Fruit fly (Drosophila melanogaster) whole organism, embryonic: Measurements from ENCODE around the gene ab.

ENCODE experiments used
- BtbVII ChIP-seq: fragments of 200-800 bp; sonication (Bioruptor generic); optimal IDR thresholded peaks from 3 replicates; lab custom pipeline; 2017; ENCODE audit warnings: missing biosample characterization, mild to moderate bottlenecking, missing genetic modification characterization
- CG10209 ChIP-seq: fragments of 200-800 bp; sonication (Bioruptor generic); optimal IDR thresholded peaks from 3 replicates; lab custom pipeline; 2017; ENCODE audit warnings: missing biosample characterization, mild to moderate bottlenecking, missing genetic modification characterization, missing genetic modification reagents
- CG10267 ChIP-seq: fragments of 200-800 bp; sonication (Bioruptor generic); optimal IDR thresholded peaks from 2 replicates; lab custom pipeline; 2018; ENCODE audit warnings: missing biosample characterization, mild to moderate bottlenecking, missing genetic modification characterization, moderate library complexity
- CG11560 ChIP-seq: fragments of 200-800 bp; sonication (Bioruptor generic); IDR thresholded peaks from 3 replicates; pipeline ENCODE4 v1.3.6; 2022; ENCODE audit warnings: missing biosample characterization, missing genetic modification characterization
- CG13624 ChIP-seq: fragments of 200-800 bp; sonication (Bioruptor generic); optimal IDR thresholded peaks from 2 replicates; lab custom pipeline; 2016; ENCODE audit warnings: missing biosample characterization, missing genetic modification characterization
- CG14441 ChIP-seq: fragments of 200-800 bp; sonication (Bioruptor generic); IDR thresholded peaks from 2 replicates; pipeline ENCODE4 v1.3.6; 2022; ENCODE audit warnings: missing biosample characterization, missing genetic modification characterization
- CG14667 ChIP-seq: fragments of 200-800 bp; sonication (Bioruptor generic); IDR thresholded peaks from 2 replicates; pipeline ENCODE4 v1.3.6; 2022; ENCODE audit warnings: missing biosample characterization, missing genetic modification characterization
- CG14860 ChIP-seq: fragments of 200-800 bp; sonication (Bioruptor generic); IDR thresholded peaks from 3 replicates; pipeline ENCODE4 v1.3.6; 2022; ENCODE audit warnings: missing biosample characterization, missing genetic modification characterization; ENCODE audit not compliant: partially characterized antibody
- CG15479 ChIP-seq: fragments of 200-800 bp; sonication (Bioruptor generic); optimal IDR thresholded peaks from 3 replicates; lab custom pipeline; 2019; ENCODE audit warnings: missing biosample characterization, mild to moderate bottlenecking, missing genetic modification characterization, moderate library complexity
- CG1602 ChIP-seq: fragments of 200-800 bp; sonication (Bioruptor generic); optimal IDR thresholded peaks from 3 replicates; lab custom pipeline; 2016; ENCODE audit warnings: missing biosample characterization, missing genetic modification characterization
- CG1647 ChIP-seq: fragments of 200-800 bp; sonication (Bioruptor generic); optimal IDR thresholded peaks from 3 replicates; lab custom pipeline; 2016; ENCODE audit warnings: missing biosample characterization, missing genetic modification characterization
- CG16813 ChIP-seq: fragments of 200-800 bp; sonication (Bioruptor generic); IDR thresholded peaks from 3 replicates; pipeline ENCODE4 v1.3.6; 2022; ENCODE audit warnings: missing biosample characterization, missing genetic modification characterization; ENCODE audit not compliant: partially characterized antibody
- CG16815 ChIP-seq: fragments of 200-800 bp; sonication (Bioruptor generic); optimal IDR thresholded peaks from 3 replicates; lab custom pipeline; 2017; ENCODE audit warnings: missing biosample characterization, mild to moderate bottlenecking, missing genetic modification characterization
- CG17359 ChIP-seq: fragments of 200-800 bp; sonication (Bioruptor generic); optimal IDR thresholded peaks from 3 replicates; lab custom pipeline; 2018; ENCODE audit warnings: missing biosample characterization, mild to moderate bottlenecking, missing genetic modification characterization, moderate library complexity
- CG17385 ChIP-seq: fragments of 200-800 bp; sonication (Bioruptor generic); optimal IDR thresholded peaks from 3 replicates; lab custom pipeline; 2018; ENCODE audit warnings: missing biosample characterization, mild to moderate bottlenecking, missing genetic modification characterization
- CG7372 ChIP-seq: fragments of 200-800 bp; sonication (Bioruptor generic); IDR thresholded peaks from 2 replicates; pipeline ENCODE4 v1.3.6; 2022; ENCODE audit warnings: missing biosample characterization, missing genetic modification characterization
- CG7786 ChIP-seq: fragments of 200-800 bp; sonication (Bioruptor generic); optimal IDR thresholded peaks from 2 replicates; lab custom pipeline; 2016; ENCODE audit warnings: missing biosample characterization, missing genetic modification characterization
- CG7839 ChIP-seq: fragments of 200-800 bp; sonication (Bioruptor generic); optimal IDR thresholded peaks from 3 replicates; lab custom pipeline; 2018; ENCODE audit warnings: missing biosample characterization, mild to moderate bottlenecking, missing genetic modification characterization, moderate library complexity
- ERR ChIP-seq: fragments of 200-800 bp; sonication (Bioruptor generic); optimal IDR thresholded peaks from 2 replicates; lab custom pipeline; 2016; ENCODE audit warnings: missing biosample characterization, missing genetic modification characterization
- Ets97D ChIP-seq: fragments of 200-800 bp; sonication (Bioruptor generic); optimal IDR thresholded peaks from 3 replicates; lab custom pipeline; 2016; ENCODE audit warnings: missing biosample characterization, missing genetic modification characterization
- Hr51 ChIP-seq, 2 experiments: fragments of 200-800 bp; sonication (Bioruptor generic); optimal IDR thresholded peaks; 2 replicates in 1 of 2; 3 replicates in 1 of 2; lab custom pipeline; 2016 to 2018; ENCODE audit warnings: missing biosample characterization in 2 of 2, missing genetic modification characterization in 2 of 2, mild to moderate bottlenecking in 1 of 2, moderate library complexity in 1 of 2
- Nf-YB ChIP-seq: fragments of 200-800 bp; sonication (Bioruptor generic); optimal IDR thresholded peaks from 3 replicates; lab custom pipeline; 2019; ENCODE audit warnings: missing biosample characterization, mild to moderate bottlenecking, missing genetic modification characterization, moderate library complexity
- Nf-YC ChIP-seq: fragments of 200-800 bp; optimal IDR thresholded peaks from 3 replicates; lab custom pipeline; 2019; ENCODE audit warnings: missing biosample characterization, mild to moderate bottlenecking, missing genetic modification characterization, moderate library complexity
- aop ChIP-seq: fragments of 200-800 bp; sonication (Bioruptor generic); IDR thresholded peaks from 2 replicates; pipeline ENCODE4 v1.3.6; 2022; ENCODE audit warnings: missing biosample characterization, missing genetic modification characterization
- ash1 ChIP-seq: fragments of 200-800 bp; sonication (Bioruptor generic); optimal IDR thresholded peaks from 2 replicates; lab custom pipeline; 2018; ENCODE audit warnings: missing biosample characterization, mild to moderate bottlenecking, missing genetic modification characterization
- bab2 ChIP-seq: fragments of 200-800 bp; sonication (Bioruptor generic); optimal IDR thresholded peaks from 2 replicates; lab custom pipeline; 2016; ENCODE audit warnings: missing biosample characterization, missing genetic modification characterization
- cg ChIP-seq: fragments of 200-800 bp; sonication (Bioruptor generic); optimal IDR thresholded peaks from 3 replicates; lab custom pipeline; 2019; ENCODE audit warnings: missing biosample characterization, mild to moderate bottlenecking, missing genetic modification characterization, moderate library complexity
- chinmo ChIP-seq: fragments of 200-800 bp; sonication (Bioruptor generic); IDR thresholded peaks from 4 replicates; pipeline ENCODE4 v1.3.6; 2022; ENCODE audit warnings: missing biosample characterization, missing genetic modification characterization; ENCODE audit not compliant: partially characterized antibody
- ci ChIP-seq: fragments of 200-800 bp; sonication (Bioruptor generic); IDR thresholded peaks from 3 replicates; pipeline ENCODE4 v1.3.6; 2022; ENCODE audit warnings: missing biosample characterization, missing genetic modification characterization
- corto ChIP-seq: fragments of 200-800 bp; sonication (Bioruptor generic); optimal IDR thresholded peaks from 2 replicates; lab custom pipeline; 2016; ENCODE audit warnings: missing biosample characterization, mild to moderate bottlenecking, missing genetic modification characterization, moderate library complexity
- da ChIP-seq: fragments of 200-800 bp; sonication (Bioruptor generic); optimal IDR thresholded peaks from 2 replicates; lab custom pipeline; 2016; ENCODE audit warnings: missing biosample characterization, missing genetic modification characterization
- disco-r ChIP-seq: fragments of 200-800 bp; sonication (Bioruptor generic); optimal IDR thresholded peaks from 2 replicates; lab custom pipeline; 2016; ENCODE audit warnings: missing biosample characterization, missing genetic modification characterization
- dpn ChIP-seq, 2 experiments: fragments of 200-800 bp; sonication (Bioruptor generic); optimal IDR thresholded peaks; 3 replicates each; lab custom pipeline; 2016; ENCODE audit warnings: missing biosample characterization in 2 of 2, missing genetic modification characterization in 2 of 2
- gem ChIP-seq: fragments of 200-800 bp; sonication (Bioruptor generic); optimal IDR thresholded peaks from 2 replicates; lab custom pipeline; 2019; ENCODE audit warnings: missing biosample characterization, mild to moderate bottlenecking, missing genetic modification characterization, moderate library complexity
- gsb-n ChIP-seq: fragments of 200-800 bp; sonication (Bioruptor generic); optimal IDR thresholded peaks from 3 replicates; lab custom pipeline; 2018; ENCODE audit warnings: missing biosample characterization, mild to moderate bottlenecking, missing genetic modification characterization
- hth ChIP-seq: fragments of >200 bp; optimal IDR thresholded peaks from 2 replicates; lab custom pipeline; 2017; ENCODE audit warnings: inconsistent platforms
- insv ChIP-seq, 2 experiments: fragments of 200-800 bp; sonication (Bioruptor generic); optimal IDR thresholded peaks; 3 replicates each; lab custom pipeline; 2016 to 2018; ENCODE audit warnings: missing biosample characterization in 2 of 2, missing genetic modification characterization in 2 of 2
- lmd ChIP-seq: fragments of 200-800 bp; sonication (Bioruptor generic); IDR thresholded peaks from 2 replicates; pipeline ENCODE4 v1.3.6; 2022; ENCODE audit warnings: missing biosample characterization, missing genetic modification characterization
- odd ChIP-seq: fragments of 200-800 bp; sonication (Bioruptor generic); optimal IDR thresholded peaks from 2 replicates; lab custom pipeline; 2017; ENCODE audit warnings: missing biosample characterization, mild to moderate bottlenecking, missing genetic modification characterization
- onecut ChIP-seq: fragments of 200-800 bp; sonication (Bioruptor generic); IDR thresholded peaks from 2 replicates; pipeline ENCODE4 v1.3.6; 2022; ENCODE audit warnings: missing biosample characterization, missing genetic modification characterization
- pb ChIP-seq: fragments of 200-800 bp; sonication (Bioruptor generic); optimal IDR thresholded peaks from 3 replicates; lab custom pipeline; 2016; ENCODE audit warnings: missing biosample characterization, missing genetic modification characterization
- pho ChIP-seq: fragments of 200-800 bp; sonication (Bioruptor generic); optimal IDR thresholded peaks from 2 replicates; lab custom pipeline; 2016; ENCODE audit warnings: missing biosample characterization, missing genetic modification characterization
- ro ChIP-seq: fragments of 200-800 bp; sonication (Bioruptor generic); IDR thresholded peaks from 2 replicates; pipeline ENCODE4 v1.3.6; 2022; ENCODE audit warnings: missing biosample characterization, missing genetic modification characterization
- sc ChIP-seq, 3 experiments: fragments of >200 bp in 2 of 3; fragments of 200-800 bp in 1 of 3; sonication (Bioruptor generic) in 1 of 3; optimal IDR thresholded peaks; 2 replicates in 2 of 3; 3 replicates in 1 of 3; lab custom pipeline; 2017; ENCODE audit warnings: mild to moderate bottlenecking in 1 of 3, missing biosample characterization in 1 of 3, missing genetic modification characterization in 1 of 3, missing genetic modification reagents in 1 of 3
- scrt ChIP-seq: fragments of 200-800 bp; sonication (Bioruptor generic); optimal IDR thresholded peaks from 2 replicates; lab custom pipeline; 2018; ENCODE audit warnings: missing biosample characterization, mild to moderate bottlenecking, missing genetic modification characterization, moderate library complexity
- shn ChIP-seq: fragments of 200-800 bp; sonication (Bioruptor generic); optimal IDR thresholded peaks from 3 replicates; lab custom pipeline; 2016; ENCODE audit warnings: missing biosample characterization, missing genetic modification characterization
- slbo ChIP-seq: fragments of 200-800 bp; sonication (Bioruptor generic); IDR thresholded peaks from 2 replicates; pipeline ENCODE4 v1.3.6; 2022; ENCODE audit warnings: missing biosample characterization, missing genetic modification characterization
- unc-4 ChIP-seq: fragments of 200-800 bp; sonication (Bioruptor generic); IDR thresholded peaks from 2 replicates; pipeline ENCODE4 v1.3.6; 2022; ENCODE audit warnings: missing biosample characterization, missing genetic modification characterization; ENCODE audit not compliant: partially characterized antibody
- wor ChIP-seq: fragments of 200-800 bp; sonication (Bioruptor generic); IDR thresholded peaks from 2 replicates; pipeline ENCODE4 v1.3.6; 2022; ENCODE audit warnings: missing biosample characterization, missing genetic modification characterization

The ab gene

DNA sequence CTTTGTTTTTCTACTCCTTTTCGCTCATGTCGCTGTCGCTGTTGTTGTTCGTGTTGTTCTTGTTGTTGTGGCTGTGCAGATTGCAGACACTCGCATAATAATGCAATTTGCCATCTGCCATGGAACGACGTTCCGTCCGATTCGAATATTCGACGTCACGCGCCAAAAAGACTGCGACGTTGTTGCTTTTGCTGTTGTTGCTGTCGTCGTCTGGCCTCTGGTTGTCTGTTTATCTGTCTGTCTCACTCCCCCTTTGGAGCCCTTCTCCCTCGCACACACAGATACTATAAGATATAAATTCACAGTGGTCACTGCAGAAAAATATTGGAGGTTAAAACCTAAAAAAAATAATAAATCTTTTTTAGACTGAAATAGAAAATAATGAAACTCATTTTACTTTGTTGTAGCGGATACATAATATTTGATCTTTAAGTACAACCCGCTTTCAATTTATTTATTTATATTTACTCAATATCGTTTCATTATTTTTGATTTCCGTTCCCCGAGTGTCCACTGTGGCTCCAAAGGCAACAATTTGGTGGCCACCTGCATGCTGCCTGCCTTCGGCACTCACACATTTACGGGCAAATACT, 9.1 kb downstream of the ab start (continued):
- TF ChIP-seq CG1602 (GFP tag; lab: Kevin White, UChicago) (peak; percentile 3), ash1 (peak; percentile 45), pb (no peak), disco-r (GFP tag; lab: Kevin White, UChicago) (no peak), CG1647 (GFP tag; lab: Kevin White, UChicago) (no peak), CG16815 (no peak), onecut (GFP tag; lab: Robert Waterston, UW) (no peak), CG13624 (GFP tag; lab: Kevin White, UChicago) (peak; percentile 7), BtbVII (GFP tag; lab: Kevin White, UChicago) (no peak), cg (GFP tag; lab: Kevin White, UChicago) (no peak), odd (peak; percentile 25), pho (GFP tag; lab: Kevin White, UChicago) (no peak), ro (GFP tag; lab: Robert Waterston, UW) (no peak), bab2 (GFP tag; lab: Kevin White, UChicago) (no peak), unc-4 (GFP tag; lab: Robert Waterston, UW) (no peak), ci (0 out of 3 replicates have a peak, but pooled peaks have one; percentile 12), aop (GFP tag; lab: Robert Waterston, UW) (no peak), gsb-n (tag; lab: Kevin White, UChicago) (peak; percentile 33), chinmo (GFP tag; lab: Robert Waterston, UW) (no peak), corto (GFP tag; lab: Kevin White, UChicago) (peak; percentile 51), Nf-YC (tag; lab: Kevin White, UChicago) (peak; percentile 56), Hr51 (GFP tag; optimal IDR thresholded peaks at IDR 0.05; lab: Kevin White, UChicago) (peak in 1 of 2 experiments; percentile 73), CG14860 (GFP tag; lab: Robert Waterston, UW) (no peak), CG16813 (GFP tag; lab: Robert Waterston, UW) (no peak), insv (GFP tag; optimal IDR thresholded peaks at IDR 0.05; lab: Kevin White, UChicago) (no peak), lmd (GFP tag; lab: Robert Waterston, UW) (peak; percentile 26; the same call in 1 of the 2 replicates), CG11560 (no peak), CG10267 (tag; lab: Kevin White, UChicago) (peak; percentile 34), scrt (GFP tag; lab: Kevin White, UChicago) (no peak), CG7839 (tag; lab: Kevin White, UChicago) (peak; percentile 74), CG7372 (GFP tag; lab: Robert Waterston, UW) (no peak), shn (GFP tag; lab: Kevin White, UChicago) (no peak), CG14667 (GFP tag; lab: Robert Waterston, UW) (no peak; the same call in 1 of the 2 replicates), CG7786 (GFP tag; lab: Kevin White, UChicago) (no peak), hth (no peak), CG15479 (GFP tag; lab: Kevin White, UChicago) (no peak), sc (optimal IDR thresholded peaks at IDR 0.05; lab: Kevin White, UChicago) (no peak), sc (GFP tag; optimal IDR thresholded peaks at IDR 0.05; lab: Kevin White, UChicago) (no peak), Nf-YB (GFP tag; lab: Kevin White, UChicago) (no peak), CG10209 (GFP tag; lab: Kevin White, UChicago) (peak; percentile 26), Ets97D (no peak), CG17385 (peak; percentile 41), da (GFP tag; lab: Kevin White, UChicago) (no peak), wor (GFP tag; lab: Robert Waterston, UW) (no peak), CG14441 (0 out of 2 replicates have a peak, but pooled peaks have one; percentile 19), slbo (GFP tag; lab: Robert Waterston, UW) (peak; percentile 42; the same call in 1 of the 2 replicates), gem (tag; lab: Kevin White, UChicago) (peak; percentile 78), CG17359 (peak; percentile 61), dpn (GFP tag; optimal IDR thresholded peaks at IDR 0.05; lab: Kevin White, UChicago) (no peak), ERR (no peak)
